Fruit fly (Drosophila melanogaster): ENCODE measurements around the gene CG15561.

The CG15561 gene

DNA sequence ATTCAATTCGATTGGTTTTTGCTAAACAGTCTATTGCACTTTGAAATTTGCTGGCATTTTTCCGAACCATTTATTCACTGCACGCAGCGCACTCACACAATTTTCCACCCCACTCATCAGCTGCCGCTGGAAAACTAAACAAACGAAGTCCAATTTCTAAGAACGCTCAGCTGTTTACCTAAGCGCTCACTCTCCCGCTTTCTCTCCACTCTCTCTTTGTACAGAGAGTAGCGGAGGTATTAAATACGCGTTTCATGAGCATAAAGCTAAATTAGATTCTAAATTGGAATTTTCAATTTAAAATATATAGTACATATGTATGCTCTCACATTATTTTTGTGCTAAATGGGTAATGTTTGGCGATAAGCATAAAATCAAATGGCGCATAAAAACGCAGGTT is 46.8 kb downstream of the CG15561 start, which contains the start of gene stops (continued):
- 0 out of 2 replicates have a peak, but pooled peaks have one; percentile 25 for TF ChIP-seq Rfx (GFP tag; IDR thresholded peaks at IDR 0.05)
- TF ChIP-seq CG1024 (GFP tag; IDR thresholded peaks at IDR 0.05) = peak; percentile 44; the same call in 1 of the 2 replicates
- TF ChIP-seq Myb (GFP tag; optimal IDR thresholded peaks at IDR 0.05) = no peak
- TF ChIP-seq jing (GFP tag; optimal IDR thresholded peaks at IDR 0.05) = no peak
- TF ChIP-seq HLH3B (GFP tag; IDR thresholded peaks at IDR 0.05) = 0 out of 2 replicates have a peak, but pooled peaks have one; percentile 21
- TF ChIP-seq CG2129 (GFP tag; IDR thresholded peaks at IDR 0.05; ENCODE audit: partially characterized antibody) = no peak
- peak; percentile 28 for TF ChIP-seq CG1792 (GFP tag; optimal IDR thresholded peaks at IDR 0.05)
- TF ChIP-seq CG13123 (GFP tag; optimal IDR thresholded peaks at IDR 0.05) = peak; percentile 16
- no peak for TF ChIP-seq Hsf (GFP tag; optimal IDR thresholded peaks at IDR 0.05)
- TF ChIP-seq CG14050 (GFP tag; IDR thresholded peaks at IDR 0.05) = 0 out of 3 replicates have a peak, but pooled peaks have one; percentile 19
- peak; percentile 31 for TF ChIP-seq CG15696 (tag; optimal IDR thresholded peaks at IDR 0.05)
- peak; percentile 47 for TF ChIP-seq CG17568 (GFP tag; optimal IDR thresholded peaks at IDR 0.05)
- no peak for TF ChIP-seq disco-r (GFP tag; optimal IDR thresholded peaks at IDR 0.05)
- TF ChIP-seq CG1647 (GFP tag; optimal IDR thresholded peaks at IDR 0.05) = peak; percentile 6
- peak; percentile 34 for TF ChIP-seq unpg (GFP tag; optimal IDR thresholded peaks at IDR 0.05)
- TF ChIP-seq CG11695 (GFP tag; IDR thresholded peaks at IDR 0.05) = peak; percentile 84
- no peak for TF ChIP-seq Abd-B (GFP tag; optimal IDR thresholded peaks at IDR 0.05)
- no peak for TF ChIP-seq CG15269 (tag; optimal IDR thresholded peaks at IDR 0.05)
- no peak for TF ChIP-seq Hr3 (GFP tag; optimal IDR thresholded peaks at IDR 0.05)
- no peak for TF ChIP-seq CG14710 (tag; optimal IDR thresholded peaks at IDR 0.05)
- TF ChIP-seq CG14014 (GFP tag; IDR thresholded peaks at IDR 0.05) = peak; percentile 52; the same call in 1 of the 2 replicates
- no peak for TF ChIP-seq br (optimal IDR thresholded peaks at IDR 0.05)
- TF ChIP-seq Dfd (GFP tag; optimal IDR thresholded peaks at IDR 0.05) = no peak
- TF ChIP-seq CG31365 (tag; optimal IDR thresholded peaks at IDR 0.05) = peak; percentile 58
- peak; percentile 84 for TF ChIP-seq Awh (GFP tag; IDR thresholded peaks at IDR 0.05)
- TF ChIP-seq Xbp1 (GFP tag; optimal IDR thresholded peaks at IDR 0.05) = peak; percentile 28
- no peak for TF ChIP-seq CG10321 (GFP tag; IDR thresholded peaks at IDR 0.05)
- no peak for TF ChIP-seq pan (optimal IDR thresholded peaks at IDR 0.05)
- TF ChIP-seq pan (GFP tag; optimal IDR thresholded peaks at IDR 0.05 in 1 of 2, IDR thresholded peaks at IDR 0.05 in 1 of 2) = peak in 1 of 2 experiments; percentile 23
- TF ChIP-seq CG33213 (GFP tag; optimal IDR thresholded peaks at IDR 0.05) = peak; percentile 61
- TF ChIP-seq ken (GFP tag; IDR thresholded peaks at IDR 0.05) = no peak
- TF ChIP-seq CG12744 (GFP tag; optimal IDR thresholded peaks at IDR 0.05) = no peak
- peak; percentile 15 for TF ChIP-seq CG14965 (GFP tag; optimal IDR thresholded peaks at IDR 0.05; ENCODE audit: borderline replicate concordance)
- peak; percentile 30; the same call in 1 of the 2 replicates for TF ChIP-seq Ada2b (GFP tag; IDR thresholded peaks at IDR 0.05)
- no peak for TF ChIP-seq ap (GFP tag; IDR thresholded peaks at IDR 0.05)
- no peak for TF ChIP-seq Spps (tag; optimal IDR thresholded peaks at IDR 0.05)
- TF ChIP-seq CG13624 (GFP tag; optimal IDR thresholded peaks at IDR 0.05) = peak; percentile 12
- peak; percentile 74 for TF ChIP-seq chm (GFP tag; IDR thresholded peaks at IDR 0.05)
- TF ChIP-seq CG10462 (GFP tag; optimal IDR thresholded peaks at IDR 0.05) = no peak
- TF ChIP-seq CG4424 (GFP tag; optimal IDR thresholded peaks at IDR 0.05) = peak; percentile 42
- no peak for TF ChIP-seq otp (GFP tag; IDR thresholded peaks at IDR 0.05)
- no peak for TF ChIP-seq stc (GFP tag; IDR thresholded peaks at IDR 0.05)
- peak; percentile 5 for TF ChIP-seq Antp (GFP tag; optimal IDR thresholded peaks at IDR 0.05)
- peak; percentile 5 for TF ChIP-seq CG2116 (GFP tag; optimal IDR thresholded peaks at IDR 0.05)
- no peak for TF ChIP-seq CG8290 (GFP tag; optimal IDR thresholded peaks at IDR 0.05)
- peak in 1 of 2 experiments; percentile 11 for TF ChIP-seq CG8290 (tag; optimal IDR thresholded peaks at IDR 0.05)
- peak; percentile 26 for TF ChIP-seq CG3163 (GFP tag; optimal IDR thresholded peaks at IDR 0.05)
- TF ChIP-seq fd3F (GFP tag; optimal IDR thresholded peaks at IDR 0.05) = no peak
- TF ChIP-seq CG2120 (GFP tag; optimal IDR thresholded peaks at IDR 0.05) = peak; percentile 21
- TF ChIP-seq Usf (GFP tag; optimal IDR thresholded peaks at IDR 0.05) = no peak
- 0 out of 2 replicates have a peak, but pooled peaks have one; percentile 30 for TF ChIP-seq sob (GFP tag; IDR thresholded peaks at IDR 0.05)
- no peak for TF ChIP-seq vfl (GFP tag; optimal IDR thresholded peaks at IDR 0.05)
- TF ChIP-seq tio (GFP tag; optimal IDR thresholded peaks at IDR 0.05) = peak; percentile 48
